Fruit fly (Drosophila melanogaster) whole organism, prepupa: Measurements from ENCODE around the gene CG13312.

Experiments
- Blimp-1 ChIP-seq: fragments of 200-800 bp; sonication (Bioruptor generic); optimal IDR thresholded peaks from 3 replicates; lab custom pipeline; 2017; ENCODE audit warnings: missing biosample characterization, missing genetic modification characterization, mild to moderate bottlenecking, moderate library complexity, missing genetic modification reagents
- CG10631 ChIP-seq: fragments of 200-800 bp; sonication (Bioruptor generic); optimal IDR thresholded peaks from 2 replicates; lab custom pipeline; 2016; ENCODE audit warnings: missing biosample characterization, missing genetic modification characterization
- CG10669 ChIP-seq: fragments of 200-800 bp; sonication (Bioruptor generic); optimal IDR thresholded peaks from 3 replicates; lab custom pipeline; 2018; ENCODE audit warnings: missing biosample characterization, mild to moderate bottlenecking, missing genetic modification characterization, moderate library complexity
- CG11902 ChIP-seq: fragments of 200-800 bp; sonication (Bioruptor generic); optimal IDR thresholded peaks from 3 replicates; lab custom pipeline; 2016; ENCODE audit warnings: missing biosample characterization, missing genetic modification characterization
- CG15336 ChIP-seq: fragments of 200-800 bp; sonication (Bioruptor generic); IDR thresholded peaks from 2 replicates; pipeline ENCODE4 v1.3.6; 2022; ENCODE audit warnings: missing biosample characterization, missing genetic modification characterization
- CG16779 ChIP-seq: fragments of 200-800 bp; sonication (Bioruptor generic); optimal IDR thresholded peaks from 3 replicates; lab custom pipeline; 2017; ENCODE audit warnings: missing biosample characterization, mild to moderate bottlenecking, missing genetic modification characterization
- CG3032 ChIP-seq: fragments of 200-800 bp; optimal IDR thresholded peaks from 2 replicates; lab custom pipeline; 2019; ENCODE audit warnings: missing biosample characterization, mild to moderate bottlenecking, missing genetic modification characterization, moderate library complexity
- CG31627 ChIP-seq: fragments of 200-800 bp; sonication (Bioruptor generic); optimal IDR thresholded peaks from 3 replicates; lab custom pipeline; 2016; ENCODE audit warnings: missing biosample characterization, missing genetic modification characterization
- CG34406 ChIP-seq: fragments of 200-800 bp; sonication (Bioruptor generic); optimal IDR thresholded peaks from 3 replicates; lab custom pipeline; 2016; ENCODE audit warnings: missing biosample characterization, missing genetic modification characterization
- CG4318 ChIP-seq: fragments of 200-800 bp; sonication (Bioruptor generic); optimal IDR thresholded peaks from 3 replicates; lab custom pipeline; 2017; ENCODE audit warnings: missing biosample characterization, mild to moderate bottlenecking, missing genetic modification characterization
- CG6163 ChIP-seq: fragments of 200-800 bp; sonication (Bioruptor generic); IDR thresholded peaks from 3 replicates; pipeline ENCODE4 v1.3.6; 2022; ENCODE audit warnings: missing biosample characterization, missing genetic modification characterization
- CG6792 ChIP-seq: fragments of 200-800 bp; sonication (Bioruptor generic); optimal IDR thresholded peaks from 3 replicates; lab custom pipeline; 2016; ENCODE audit warnings: missing biosample characterization, missing genetic modification characterization
- CG6808 ChIP-seq: fragments of 200-800 bp; sonication (Bioruptor generic); optimal IDR thresholded peaks from 3 replicates; lab custom pipeline; 2017; ENCODE audit warnings: missing biosample characterization, missing genetic modification characterization, mild to moderate bottlenecking, moderate library complexity, missing genetic modification reagents
- CG6854 ChIP-seq: fragments of 200-800 bp; sonication (Bioruptor generic); optimal IDR thresholded peaks from 2 replicates; lab custom pipeline; 2017; ENCODE audit warnings: missing biosample characterization, mild to moderate bottlenecking, missing genetic modification characterization
- CG7368 ChIP-seq: fragments of 200-800 bp; sonication (Bioruptor generic); optimal IDR thresholded peaks from 3 replicates; lab custom pipeline; 2016; ENCODE audit warnings: missing biosample characterization, missing genetic modification characterization
- CG8119 ChIP-seq: fragments of 200-800 bp; sonication (Bioruptor generic); IDR thresholded peaks from 3 replicates; pipeline ENCODE4 v1.3.6; 2022; ENCODE audit warnings: missing biosample characterization, missing genetic modification characterization
- CG8319 ChIP-seq: fragments of 200-800 bp; sonication (Bioruptor generic); optimal IDR thresholded peaks from 3 replicates; lab custom pipeline; 2016; ENCODE audit warnings: missing biosample characterization, missing genetic modification characterization
- CG8632 ChIP-seq: fragments of 200-800 bp; sonication (Bioruptor generic); optimal IDR thresholded peaks from 3 replicates; lab custom pipeline; 2016; ENCODE audit warnings: missing biosample characterization, missing genetic modification characterization
- CG9139 ChIP-seq: fragments of 200-800 bp; sonication (Bioruptor generic); optimal IDR thresholded peaks from 3 replicates; lab custom pipeline; 2017; ENCODE audit warnings: missing biosample characterization, mild to moderate bottlenecking, missing genetic modification characterization
- Eip75B ChIP-seq: fragments of 200-800 bp; sonication (Bioruptor generic); optimal IDR thresholded peaks from 3 replicates; lab custom pipeline; 2016; ENCODE audit warnings: missing biosample characterization, missing genetic modification characterization
- Eip78C ChIP-seq: fragments of 200-800 bp; sonication (Bioruptor generic); peaks from one replicate; lab custom pipeline; 2016; ENCODE audit warnings: missing biosample characterization, missing genetic modification characterization
- Eip93F ChIP-seq: fragments of 200-800 bp; sonication (Bioruptor generic); optimal IDR thresholded peaks from 2 replicates; lab custom pipeline; 2016; ENCODE audit warnings: missing biosample characterization, mild to moderate bottlenecking, missing genetic modification characterization
- Ets21C ChIP-seq: fragments of 200-800 bp; sonication (Bioruptor generic); optimal IDR thresholded peaks from 3 replicates; lab custom pipeline; 2016; ENCODE audit warnings: missing biosample characterization, missing genetic modification characterization
- Hr38 ChIP-seq: sonication (Bioruptor generic); optimal IDR thresholded peaks from 2 replicates; lab custom pipeline; 2016; ENCODE audit warnings: missing biosample characterization, missing genetic modification characterization
- Hr39 ChIP-seq: fragments of 200-800 bp; sonication (Bioruptor generic); optimal IDR thresholded peaks from 2 replicates; lab custom pipeline; 2016; ENCODE audit warnings: missing biosample characterization, missing genetic modification characterization
- Hr4 ChIP-seq: fragments of 200-800 bp; sonication (Bioruptor generic); optimal IDR thresholded peaks from 3 replicates; lab custom pipeline; 2016; ENCODE audit warnings: missing biosample characterization, missing genetic modification characterization
- Lpt ChIP-seq: fragments of 200-800 bp; sonication (Bioruptor generic); optimal IDR thresholded peaks from 3 replicates; lab custom pipeline; 2016; ENCODE audit warnings: missing biosample characterization, missing genetic modification characterization
- OdsH ChIP-seq: fragments of 200-800 bp; sonication (Bioruptor generic); optimal IDR thresholded peaks from 3 replicates; lab custom pipeline; 2016; ENCODE audit warnings: missing biosample characterization, missing genetic modification characterization
- Smox ChIP-seq: fragments of 200-800 bp; sonication (Bioruptor generic); optimal IDR thresholded peaks from 3 replicates; lab custom pipeline; 2016; ENCODE audit warnings: missing biosample characterization, missing genetic modification characterization
- Sox14 ChIP-seq: fragments of 200-800 bp; sonication (Bioruptor generic); optimal IDR thresholded peaks from 3 replicates; lab custom pipeline; 2016; ENCODE audit warnings: missing biosample characterization, missing genetic modification characterization
- Sox15 ChIP-seq: fragments of 200-800 bp; sonication (Bioruptor generic); optimal IDR thresholded peaks from 3 replicates; lab custom pipeline; 2016; ENCODE audit warnings: missing biosample characterization, missing genetic modification characterization
- achi ChIP-seq: fragments of 200-800 bp; sonication (Bioruptor generic); optimal IDR thresholded peaks from 3 replicates; lab custom pipeline; 2016; ENCODE audit warnings: missing biosample characterization, missing genetic modification characterization
- cyc ChIP-seq: fragments of 200-800 bp; sonication (Bioruptor generic); optimal IDR thresholded peaks from 3 replicates; lab custom pipeline; 2016; ENCODE audit warnings: missing biosample characterization, missing genetic modification characterization
- dac ChIP-seq: fragments of 200-800 bp; sonication (Bioruptor generic); optimal IDR thresholded peaks from 2 replicates; lab custom pipeline; 2017; ENCODE audit warnings: missing biosample characterization, mild to moderate bottlenecking, missing genetic modification characterization
- eg ChIP-seq: fragments of 200-800 bp; sonication (Bioruptor generic); IDR thresholded peaks from 3 replicates; pipeline ENCODE4 v1.3.6; 2022; ENCODE audit warnings: missing biosample characterization, missing genetic modification characterization
- esn ChIP-seq: fragments of 200-800 bp; sonication (Bioruptor generic); optimal IDR thresholded peaks from 2 replicates; lab custom pipeline; 2016; ENCODE audit warnings: missing biosample characterization, mild to moderate bottlenecking, missing genetic modification characterization, moderate library complexity
- fd85E ChIP-seq: fragments of 200-800 bp; sonication (Bioruptor generic); optimal IDR thresholded peaks from 3 replicates; lab custom pipeline; 2016; ENCODE audit warnings: missing biosample characterization, missing genetic modification characterization
- lz ChIP-seq: fragments of 200-800 bp; sonication (Bioruptor generic); optimal IDR thresholded peaks from 3 replicates; lab custom pipeline; 2016; ENCODE audit warnings: missing biosample characterization, missing genetic modification characterization
- net ChIP-seq: fragments of 200-800 bp; sonication (Bioruptor generic); optimal IDR thresholded peaks from 3 replicates; lab custom pipeline; 2016; ENCODE audit warnings: missing biosample characterization, missing genetic modification characterization
- pdm3 ChIP-seq: fragments of 200-800 bp; sonication (Bioruptor generic); optimal IDR thresholded peaks from 3 replicates; lab custom pipeline; 2016; ENCODE audit warnings: missing biosample characterization, missing genetic modification characterization
- spab ChIP-seq: fragments of 200-800 bp; sonication (Bioruptor generic); optimal IDR thresholded peaks from 2 replicates; lab custom pipeline; 2017; ENCODE audit warnings: missing biosample characterization, mild to moderate bottlenecking, missing genetic modification characterization, missing genetic modification reagents
- svp ChIP-seq: fragments of 200-800 bp; sonication (Bioruptor generic); peaks from one replicate; lab custom pipeline; 2016; ENCODE audit warnings: missing biosample characterization, missing genetic modification characterization
- topi ChIP-seq: fragments of 200-800 bp; sonication (Bioruptor generic); optimal IDR thresholded peaks from 3 replicates; lab custom pipeline; 2016; ENCODE audit warnings: missing biosample characterization, missing genetic modification characterization
- vri ChIP-seq: fragments of 200-800 bp; sonication (Bioruptor generic); optimal IDR thresholded peaks from 3 replicates; lab custom pipeline; 2016; ENCODE audit warnings: missing biosample characterization, mild to moderate bottlenecking, missing genetic modification characterization

The CG13312 gene

dm6 chr3L:8774974-8775731 lies 31.9 kb downstream of the CG13312 start (continued):
- peak; percentile 73 for TF ChIP-seq Eip78C (GFP tag; lab: Kevin White, UChicago)
- TF ChIP-seq CG6854 (GFP tag; lab: Kevin White, UChicago) = peak; percentile 81
- TF ChIP-seq dac (GFP tag; lab: Kevin White, UChicago) = no peak
- TF ChIP-seq lz = no peak
- TF ChIP-seq fd85E (GFP tag; lab: Kevin White, UChicago) = no peak
- no peak for TF ChIP-seq esn (GFP tag; lab: Kevin White, UChicago)
- TF ChIP-seq CG6163 (GFP tag; lab: Robert Waterston, UW) = no peak
- TF ChIP-seq pdm3 (GFP tag; lab: Kevin White, UChicago) = no peak
- TF ChIP-seq CG7368 (GFP tag; lab: Kevin White, UChicago) = no peak
- TF ChIP-seq, all 60 proteins: peak for 13

dm6 chr3L:8773713-8774112 lies 33.3 kb downstream of the CG13312 start:
- TF ChIP-seq CG34406 (GFP tag; lab: Kevin White, UChicago) (no peak), Hr38 (GFP tag; lab: Kevin White, UChicago) (no peak), vri (GFP tag; lab: Kevin White, UChicago) (peak; percentile 51), CG10669 (GFP tag; lab: Kevin White, UChicago) (no peak), CG16779 (tag; lab: Kevin White, UChicago) (no peak), CG8632 (GFP tag; lab: Kevin White, UChicago) (no peak)

dm6 chr3L:8772998-8773684 lies 33.9 kb downstream of the CG13312 start:
- peak; percentile 66 for TF ChIP-seq achi (GFP tag; lab: Kevin White, UChicago)
- peak; percentile 56 for TF ChIP-seq spab (GFP tag; lab: Kevin White, UChicago)
- peak; percentile 1 for TF ChIP-seq Smox (GFP tag; lab: Kevin White, UChicago)
- no peak for TF ChIP-seq Blimp-1
- TF ChIP-seq cyc (GFP tag; lab: Kevin White, UChicago) = no peak
- peak; percentile 46 for TF ChIP-seq CG4318 (GFP tag; lab: Kevin White, UChicago)
- TF ChIP-seq Hr4 (GFP tag; lab: Kevin White, UChicago) = peak; percentile 71
- TF ChIP-seq dac (GFP tag; lab: Kevin White, UChicago) = peak; percentile 1
- peak; percentile 70 for TF ChIP-seq CG8632 (GFP tag; lab: Kevin White, UChicago)
- TF ChIP-seq fd85E (GFP tag; lab: Kevin White, UChicago) = no peak
- peak; percentile 72 for TF ChIP-seq pdm3 (GFP tag; lab: Kevin White, UChicago)
- peak; percentile 7 for TF ChIP-seq CG7368 (GFP tag; lab: Kevin White, UChicago)
- no peak for TF ChIP-seq CG6854 (GFP tag; lab: Kevin White, UChicago)
- TF ChIP-seq CG31627 (GFP tag; lab: Kevin White, UChicago) = peak; percentile 26
- peak; percentile 35 for TF ChIP-seq CG10631
- peak; percentile 31 for TF ChIP-seq Sox14 (GFP tag; lab: Kevin White, UChicago)
- peak; percentile 32 for TF ChIP-seq Eip75B
- TF ChIP-seq Sox15 (GFP tag; lab: Kevin White, UChicago) = no peak
- peak; percentile 78 for TF ChIP-seq OdsH (GFP tag; lab: Kevin White, UChicago)
- peak; percentile 9 for TF ChIP-seq CG11902
- peak; percentile 13 for TF ChIP-seq CG8319
- peak; percentile 58 for TF ChIP-seq CG3032
- peak; percentile 86 for TF ChIP-seq CG15336 (GFP tag; lab: Robert Waterston, UW)
- peak; percentile 24 for TF ChIP-seq lz
- peak; percentile 60 for TF ChIP-seq Lpt
- no peak for TF ChIP-seq svp (GFP tag; lab: Kevin White, UChicago)
- peak; percentile 65 for TF ChIP-seq CG34406 (GFP tag; lab: Kevin White, UChicago)
- no peak for TF ChIP-seq CG16779 (tag; lab: Kevin White, UChicago)
- peak; percentile 83 for TF ChIP-seq eg (GFP tag; lab: Robert Waterston, UW)
- TF ChIP-seq CG10669 (GFP tag; lab: Kevin White, UChicago) = peak; percentile 65
- peak; percentile 88 for TF ChIP-seq CG8119 (GFP tag; lab: Robert Waterston, UW)
- TF ChIP-seq CG6792 = peak; percentile 56
- no peak for TF ChIP-seq Eip93F (GFP tag; lab: Kevin White, UChicago)
- peak; percentile 49 for TF ChIP-seq CG6808 (GFP tag; lab: Kevin White, UChicago)
- TF ChIP-seq CG9139 (GFP tag; lab: Kevin White, UChicago) = peak; percentile 1
- TF ChIP-seq topi (GFP tag; lab: Kevin White, UChicago) = peak; percentile 10
- peak; percentile 70 for TF ChIP-seq net
- TF ChIP-seq Hr39 (GFP tag; lab: Kevin White, UChicago) = peak; percentile 39
- TF ChIP-seq Ets21C (GFP tag; lab: Kevin White, UChicago) = no peak
